Fruit fly (Drosophila melanogaster): ENCODE data around the gene CG15534.
A peak's percentile ranks its signal among the peaks of the same experiment; 100 is the strongest.

DNA sequence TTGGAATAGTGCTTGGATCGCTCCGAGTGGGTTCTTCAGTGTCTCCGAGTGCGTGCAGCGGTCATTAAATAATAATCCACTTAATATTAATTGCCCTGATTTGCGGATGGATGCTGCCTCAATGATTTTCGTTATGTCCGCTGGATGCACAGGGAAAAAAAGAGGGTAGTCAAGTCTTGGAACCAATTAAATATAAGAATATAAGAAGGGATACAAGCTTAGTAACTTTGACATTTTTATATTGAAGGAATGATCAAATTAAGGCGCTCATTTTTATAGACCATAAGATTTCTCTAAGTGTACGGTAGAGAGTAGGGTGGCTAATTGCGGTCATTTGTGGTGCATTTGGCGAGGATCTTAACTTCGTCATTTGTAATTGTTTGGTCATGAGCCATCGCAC is 39.9 kb upstream of the CG15534 start:
- TF ChIP-seq h (GFP tag; optimal IDR thresholded peaks at IDR 0.05), result peak; percentile 33
- TF ChIP-seq N (GFP tag; optimal IDR thresholded peaks at IDR 0.05), result no peak
- no peak for TF ChIP-seq tai (GFP tag; optimal IDR thresholded peaks at IDR 0.05)
- TF ChIP-seq lola (GFP tag; optimal IDR thresholded peaks at IDR 0.05), result no peak

All from whole organism, wandering third instar larva.